Worm (Caenorhabditis elegans) whole organism, late embryonic: ENCODE results near the gene hrpa-1.

Source experiments
- C38D4.7 ChIP-seq: fragments of 200-800 bp; sonication (Bioruptor generic); optimal IDR thresholded peaks from 2 replicates; lab custom pipeline; 2018; ENCODE audit warnings: mild to moderate bottlenecking, missing genetic modification characterization, moderate library complexity, missing compliant biosample characterization
- K02D7.2 ChIP-seq: sonication (generic microtip); optimal IDR thresholded peaks from 2 replicates; lab custom pipeline; 2017; ENCODE audit warnings: mild to moderate bottlenecking, missing genetic modification characterization, missing compliant biosample characterization
- T23F11.4 ChIP-seq: fragments of 200-800 bp; sonication (Bioruptor generic); optimal IDR thresholded peaks from 2 replicates; lab custom pipeline; 2018; ENCODE audit warnings: mild to moderate bottlenecking, missing genetic modification characterization, missing compliant biosample characterization
- ama-1 ChIP-seq: fragments of 150-350 bp; optimal IDR thresholded peaks from 2 replicates; lab custom pipeline; 2014
- ceh-14 ChIP-seq: sonication (generic microtip); optimal IDR thresholded peaks from 2 replicates; lab custom pipeline; 2016; ENCODE audit warnings: missing genotype, missing genetic modification characterization, missing compliant biosample characterization
- ceh-18 ChIP-seq: sonication (generic microtip); optimal IDR thresholded peaks from 2 replicates; lab custom pipeline; 2016; ENCODE audit warnings: missing genetic modification characterization, missing compliant biosample characterization
- ceh-19 ChIP-seq: fragments of 200-800 bp; sonication (Bioruptor generic); optimal IDR thresholded peaks from 2 replicates; lab custom pipeline; 2018; ENCODE audit warnings: mild to moderate bottlenecking, missing genetic modification characterization, missing compliant biosample characterization
- ceh-2 ChIP-seq: sonication (generic microtip); optimal IDR thresholded peaks from 2 replicates; lab custom pipeline; 2016; ENCODE audit warnings: missing genotype, missing genetic modification characterization, missing compliant biosample characterization
- ceh-30 ChIP-seq: fragments of 150-350 bp; optimal IDR thresholded peaks from 2 replicates; lab custom pipeline; 2014; ENCODE audit warnings: missing biosample characterization, missing genetic modification characterization
- ceh-31 ChIP-seq: sonication (generic microtip); optimal IDR thresholded peaks from 2 replicates; lab custom pipeline; 2016; ENCODE audit warnings: missing genetic modification characterization, missing compliant biosample characterization
- ceh-45 ChIP-seq: fragments of 200-800 bp; sonication (Bioruptor generic); IDR thresholded peaks from 2 replicates; pipeline ENCODE4 v1.3.6; 2022; ENCODE audit warnings: missing genetic modification reagents, missing genetic modification characterization, missing compliant biosample characterization
- ceh-48 ChIP-seq: sonication (generic microtip); optimal IDR thresholded peaks from 2 replicates; lab custom pipeline; 2016; ENCODE audit warnings: missing genetic modification characterization, inconsistent platforms, missing compliant biosample characterization
- ceh-6 ChIP-seq: fragments of 200-800 bp; sonication (Bioruptor generic); optimal IDR thresholded peaks from 2 replicates; lab custom pipeline; 2018; ENCODE audit warnings: mild to moderate bottlenecking, missing genetic modification characterization, missing compliant biosample characterization
- ceh-9 ChIP-seq: sonication (generic microtip); optimal IDR thresholded peaks from 2 replicates; lab custom pipeline; 2016; ENCODE audit warnings: mild to moderate bottlenecking, missing genetic modification characterization, inconsistent platforms, missing compliant biosample characterization
- dmd-4 ChIP-seq: sonication (generic microtip); optimal IDR thresholded peaks from 2 replicates; lab custom pipeline; 2016; ENCODE audit warnings: borderline replicate concordance, missing genetic modification characterization, missing compliant biosample characterization
- elt-2 ChIP-seq: sonication (generic microtip); optimal IDR thresholded peaks from 2 replicates; lab custom pipeline; 2016; ENCODE audit warnings: missing genetic modification reagents, missing genetic modification characterization, missing compliant biosample characterization
- ets-4 ChIP-seq: sonication (generic microtip); optimal IDR thresholded peaks from 2 replicates; lab custom pipeline; 2016; ENCODE audit warnings: missing genetic modification characterization, missing compliant biosample characterization
- eyg-1 ChIP-seq: sonication (generic microtip); optimal IDR thresholded peaks from 2 replicates; lab custom pipeline; 2016; ENCODE audit warnings: missing genotype, missing genetic modification characterization, missing compliant biosample characterization
- fax-1 ChIP-seq: sonication (generic microtip); optimal IDR thresholded peaks from 2 replicates; lab custom pipeline; 2016; ENCODE audit warnings: missing genotype, missing genetic modification characterization, missing compliant biosample characterization
- gmeb-2 ChIP-seq: sonication (generic microtip); optimal IDR thresholded peaks from 2 replicates; lab custom pipeline; 2016; ENCODE audit warnings: missing genetic modification characterization, inconsistent platforms, missing compliant biosample characterization
- hlh-13 ChIP-seq: fragments of 200-800 bp; sonication (Bioruptor generic); optimal IDR thresholded peaks from 2 replicates; lab custom pipeline; 2018; ENCODE audit warnings: mild to moderate bottlenecking, missing genetic modification characterization, missing compliant biosample characterization
- hlh-15 ChIP-seq: sonication (generic microtip); optimal IDR thresholded peaks from 2 replicates; lab custom pipeline; 2016; ENCODE audit warnings: missing genetic modification characterization, missing compliant biosample characterization
- hlh-6 ChIP-seq: sonication (generic microtip); optimal IDR thresholded peaks from 2 replicates; lab custom pipeline; 2016; ENCODE audit warnings: missing genotype, missing genetic modification characterization, missing compliant biosample characterization
- hlh-8 ChIP-seq: sonication (generic microtip); optimal IDR thresholded peaks from 2 replicates; lab custom pipeline; 2016; ENCODE audit warnings: missing genotype, missing genetic modification characterization, missing compliant biosample characterization
- lim-6 ChIP-seq: sonication (generic microtip); optimal IDR thresholded peaks from 2 replicates; lab custom pipeline; 2016; ENCODE audit warnings: missing genetic modification characterization, missing compliant biosample characterization
- lin-11 ChIP-seq: fragments of 200-800 bp; sonication (Bioruptor generic); optimal IDR thresholded peaks from 2 replicates; lab custom pipeline; 2018; ENCODE audit warnings: mild to moderate bottlenecking, missing genetic modification characterization, missing compliant biosample characterization
- madf-2 ChIP-seq: sonication (generic microtip); optimal IDR thresholded peaks from 2 replicates; lab custom pipeline; 2017; ENCODE audit warnings: missing genetic modification characterization, missing compliant biosample characterization
- mec-3 ChIP-seq: sonication (generic microtip); optimal IDR thresholded peaks from 2 replicates; lab custom pipeline; 2016; ENCODE audit warnings: borderline replicate concordance, missing genetic modification characterization, missing compliant biosample characterization
- nfya-1 ChIP-seq: sonication (generic microtip); optimal IDR thresholded peaks from 2 replicates; lab custom pipeline; 2017; ENCODE audit warnings: missing genetic modification characterization, mild to moderate bottlenecking, missing compliant biosample characterization, antibody characterized with exemption, moderate library complexity
- npax-4 ChIP-seq: sonication (generic microtip); optimal IDR thresholded peaks from 2 replicates; lab custom pipeline; 2016; ENCODE audit warnings: missing genetic modification characterization, missing compliant biosample characterization
- odd-2 ChIP-seq: sonication (generic microtip); optimal IDR thresholded peaks from 2 replicates; lab custom pipeline; 2017; ENCODE audit warnings: antibody characterized with exemption, mild to moderate bottlenecking, missing genetic modification characterization, missing compliant biosample characterization
- pat-9 ChIP-seq: fragments of 200-800 bp; sonication (Bioruptor generic); optimal IDR thresholded peaks from 2 replicates; lab custom pipeline; 2018; ENCODE audit warnings: mild to moderate bottlenecking, missing genetic modification characterization, moderate library complexity, missing compliant biosample characterization
- pax-1 ChIP-seq: fragments of 150-350 bp; optimal IDR thresholded peaks from 2 replicates; lab custom pipeline; 2014; ENCODE audit warnings: missing biosample characterization, missing genetic modification characterization
- pqm-1 ChIP-seq: sonication (generic microtip); optimal IDR thresholded peaks from 2 replicates; lab custom pipeline; 2016; ENCODE audit warnings: missing genetic modification characterization, missing compliant biosample characterization
- ref-2 ChIP-seq: sonication (generic microtip); optimal IDR thresholded peaks from 2 replicates; lab custom pipeline; 2016; ENCODE audit warnings: missing genetic modification characterization, missing compliant biosample characterization
- rnt-1 ChIP-seq: sonication (generic microtip); optimal IDR thresholded peaks from 2 replicates; lab custom pipeline; 2016; ENCODE audit warnings: missing genetic modification characterization, missing compliant biosample characterization
- sdc-2 ChIP-seq: sonication (generic microtip); optimal IDR thresholded peaks from 2 replicates; lab custom pipeline; 2016; ENCODE audit warnings: missing genotype, missing genetic modification characterization, missing compliant biosample characterization
- sox-2 ChIP-seq: fragments of 200-800 bp; sonication (Bioruptor generic); IDR thresholded peaks from 2 replicates; pipeline ENCODE4 v1.3.6; 2022; ENCODE audit warnings: missing genetic modification reagents, missing genetic modification characterization, missing compliant biosample characterization
- sox-4 ChIP-seq: sonication (generic microtip); optimal IDR thresholded peaks from 2 replicates; lab custom pipeline; 2017; ENCODE audit warnings: mild to moderate bottlenecking, missing genetic modification characterization, inconsistent platforms, missing compliant biosample characterization
- syd-9 ChIP-seq: sonication (generic microtip); optimal IDR thresholded peaks from 2 replicates; lab custom pipeline; 2016; ENCODE audit warnings: mild to moderate bottlenecking, missing genetic modification characterization, moderate library complexity, missing compliant biosample characterization
- tbx-2 ChIP-seq: sonication (generic microtip); optimal IDR thresholded peaks from 2 replicates; lab custom pipeline; 2016; ENCODE audit warnings: missing genetic modification characterization, missing compliant biosample characterization
- tbx-7 ChIP-seq: sonication (generic microtip); optimal IDR thresholded peaks from 2 replicates; lab custom pipeline; 2016; ENCODE audit warnings: missing genotype, missing genetic modification characterization, missing compliant biosample characterization
- ttx-3 ChIP-seq: sonication (generic microtip); optimal IDR thresholded peaks from 2 replicates; lab custom pipeline; 2016; ENCODE audit warnings: missing genetic modification reagents, missing genetic modification characterization, missing compliant biosample characterization
- ztf-16 ChIP-seq: sonication (generic microtip); optimal IDR thresholded peaks from 2 replicates; lab custom pipeline; 2017; ENCODE audit warnings: missing genetic modification characterization, missing compliant biosample characterization

Gene hrpa-1

ce11 chrIV:3298300-3298699 lies 40.4 kb downstream of the hrpa-1 start, which contains the start of gene W08E12.6:
TSS of gene W08E12.6 (plus strand) at chrIV:3298600.
- no peak for TF ChIP-seq sox-2
- TF ChIP-seq lim-6, result no peak
- TF ChIP-seq tbx-7 (tag; lab: Kevin White, UChicago), result no peak
- no peak for TF ChIP-seq T23F11.4 (GFP tag; lab: Kevin White, UChicago)
- no peak for TF ChIP-seq ceh-48 (tag; lab: Kevin White, UChicago)
- TF ChIP-seq dmd-4 (tag; lab: Kevin White, UChicago), result no peak
- TF ChIP-seq ceh-45 (GFP tag; lab: Robert Waterston, UW), result no peak
- TF ChIP-seq, all 69 proteins: peak for 0

DNA sequence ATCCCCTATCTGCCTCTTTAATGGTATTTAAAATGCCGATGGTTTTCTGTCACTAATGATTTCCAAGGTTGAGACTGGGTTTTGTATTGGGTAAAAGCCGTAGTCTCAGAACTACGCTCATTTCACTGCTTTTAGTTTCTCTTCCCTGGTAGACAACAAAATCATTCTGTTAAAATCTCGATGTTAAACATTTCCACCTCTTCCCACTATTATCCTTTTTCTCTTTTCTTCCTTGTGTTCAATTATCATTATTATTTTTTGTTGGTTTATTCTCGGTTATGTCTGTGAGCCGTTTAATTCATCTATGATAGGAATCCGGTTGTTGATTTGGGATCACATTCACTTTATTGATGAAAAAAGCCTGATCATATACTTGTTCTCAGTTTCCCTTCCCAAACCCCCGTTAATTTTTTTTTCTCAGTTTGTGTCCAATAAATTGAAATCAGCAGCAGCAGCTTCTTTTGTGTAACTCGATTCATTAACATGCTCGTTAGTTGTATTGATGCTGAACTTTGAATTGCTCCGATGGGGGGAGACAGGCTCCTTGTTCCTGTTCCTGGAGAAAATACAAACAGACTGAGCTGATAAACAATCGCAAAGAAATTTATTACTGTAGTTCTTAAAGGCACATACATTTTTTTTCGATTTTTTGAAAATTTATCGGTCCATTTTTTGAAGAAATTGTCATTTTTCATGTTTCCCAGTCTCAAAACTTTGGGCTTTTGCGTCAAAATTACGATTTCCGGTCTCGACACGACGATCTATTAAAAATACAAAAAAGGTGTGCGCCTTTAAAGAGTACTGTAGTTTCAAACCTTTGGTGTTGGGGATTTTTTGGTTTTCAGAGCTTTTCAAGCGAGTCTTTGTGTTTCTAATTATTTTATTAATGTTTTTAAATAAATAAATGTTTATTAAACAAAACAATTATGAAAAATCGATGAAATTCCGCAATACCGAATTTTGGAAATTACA lies 41.8 kb downstream of the hrpa-1 start:
- no peak for TF ChIP-seq ceh-18 (tag; lab: Kevin White, UChicago)
- no peak for TF ChIP-seq C38D4.7 (GFP tag; lab: Kevin White, UChicago)
- no peak for TF ChIP-seq ceh-19
- TF ChIP-seq madf-2 (tag; lab: Kevin White, UChicago), result no peak
- TF ChIP-seq ceh-30 (tag; lab: Kevin White, UChicago), result no peak
- TF ChIP-seq npax-4 (tag; lab: Kevin White, UChicago), result no peak

DNA sequence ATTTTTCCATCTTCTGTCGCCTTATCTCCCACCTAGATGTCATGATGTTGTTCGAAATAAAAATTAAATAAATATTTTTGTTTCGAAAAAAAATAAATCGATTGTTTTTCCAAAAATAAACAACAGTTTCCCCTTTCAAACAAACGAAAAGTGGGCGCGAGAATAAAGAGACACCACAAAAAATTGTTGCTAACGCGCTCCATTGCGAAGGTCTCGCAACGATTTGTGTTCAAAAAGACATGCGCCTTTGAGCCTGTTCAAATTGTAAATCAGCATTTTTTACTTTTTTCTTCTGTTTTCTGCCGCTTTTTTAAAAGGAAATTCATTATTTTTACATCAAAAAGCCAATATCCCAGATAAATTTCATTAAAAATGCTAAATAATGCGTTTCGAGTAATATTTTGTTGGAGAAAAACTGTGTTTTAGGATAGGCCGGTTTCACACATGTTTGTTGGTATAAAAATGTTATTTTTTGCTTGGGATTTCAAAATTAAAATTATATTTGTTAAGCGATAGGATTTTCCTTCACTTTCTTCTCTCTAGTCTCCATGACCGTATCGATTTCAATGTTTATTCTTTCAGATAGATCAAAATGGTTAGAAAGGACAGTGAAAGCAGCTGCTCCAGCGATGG lies 44.0 kb downstream of the hrpa-1 start, which contains the start of gene W08E12.7:
W08E12.7 (plus strand) TSS at position 583 of the 633 bp plus-strand sequence.
- TF ChIP-seq odd-2 (tag; lab: Kevin White, UChicago) (no peak), ets-4 (tag; lab: Kevin White, UChicago) (peak; percentile 84), K02D7.2 (tag; lab: Kevin White, UChicago) (peak; percentile 3), elt-2 (tag; lab: Kevin White, UChicago) (peak; percentile 79), pat-9 (tag; lab: Kevin White, UChicago) (peak; percentile 35), npax-4 (tag; lab: Kevin White, UChicago) (peak; percentile 4), ceh-9 (no peak), ceh-6 (GFP tag; lab: Kevin White, UChicago) (peak; percentile 22), ceh-19 (peak; percentile 15), ceh-30 (tag; lab: Kevin White, UChicago) (peak; percentile 23), rnt-1 (tag; lab: Kevin White, UChicago) (peak; percentile 86), hlh-13 (GFP tag; lab: Kevin White, UChicago) (no peak), ceh-14 (tag; lab: Kevin White, UChicago) (peak; percentile 78), hlh-6 (no peak), ceh-45 (GFP tag; lab: Robert Waterston, UW) (0 out of 2 replicates have a peak, but pooled peaks have one; percentile 10), C38D4.7 (GFP tag; lab: Kevin White, UChicago) (peak; percentile 5), hlh-8 (peak; percentile 84), gmeb-2 (no peak), sdc-2 (tag; lab: Kevin White, UChicago) (peak; percentile 0), pqm-1 (peak; percentile 25), sox-2 (peak; percentile 49), lin-11 (tag; lab: Kevin White, UChicago) (peak; percentile 17), pax-1 (tag; lab: Kevin White, UChicago) (peak; percentile 34), tbx-7 (tag; lab: Kevin White, UChicago) (peak; percentile 33), ref-2 (tag; lab: Kevin White, UChicago) (peak; percentile 91), tbx-2 (peak; percentile 91), ceh-2 (tag; lab: Kevin White, UChicago) (peak; percentile 72), fax-1 (tag; lab: Kevin White, UChicago) (peak; percentile 78), ttx-3 (tag; lab: Kevin White, UChicago) (peak; percentile 68), hlh-15 (tag; lab: Kevin White, UChicago) (peak; percentile 41), ceh-31 (peak; percentile 94), mec-3 (no peak), syd-9 (tag; lab: Kevin White, UChicago) (peak; percentile 35), ztf-16 (tag; lab: Kevin White, UChicago) (peak; percentile 41), ama-1 (lab: Kevin White, UChicago) (no peak), nfya-1 (tag; lab: Kevin White, UChicago) (peak; percentile 89), eyg-1 (tag; lab: Kevin White, UChicago) (peak; percentile 42), ceh-18 (tag; lab: Kevin White, UChicago) (peak; percentile 87), sox-4 (no peak)
